Worm (Caenorhabditis elegans) whole organism, young adult: ENCODE results near the gene bris-1.

ENCODE experiments used
- B0035.1 ChIP-seq: sonication (generic microtip); optimal IDR thresholded peaks from 2 replicates; lab custom pipeline; 2016; ENCODE audit warnings: missing genetic modification characterization, mild to moderate bottlenecking, missing compliant biosample characterization, missing genotype, missing genetic modification reagents
- F23B12.7 ChIP-seq: sonication (generic microtip); optimal IDR thresholded peaks from 2 replicates; lab custom pipeline; 2017; ENCODE audit warnings: missing genetic modification characterization, mild to moderate bottlenecking, missing compliant biosample characterization, antibody characterized with exemption, moderate library complexity; ENCODE audit not compliant: insufficient read depth
- F33H1.4 ChIP-seq: fragments of 200-800 bp; sonication (Bioruptor generic); IDR thresholded peaks from 2 replicates; pipeline ENCODE4 v1.3.6; 2022; ENCODE audit warnings: missing genetic modification reagents, missing genetic modification characterization, missing compliant biosample characterization
- K12H6.12 ChIP-seq: fragments of 200-800 bp; sonication (Bioruptor generic); optimal IDR thresholded peaks from 2 replicates; lab custom pipeline; 2018; ENCODE audit warnings: mild to moderate bottlenecking, missing genetic modification characterization, missing compliant biosample characterization
- Y56A3A.18 ChIP-seq: fragments of 200-800 bp; sonication (Bioruptor generic); IDR thresholded peaks from 2 replicates; pipeline ENCODE4 v1.3.6; 2022; ENCODE audit warnings: missing genetic modification reagents, missing genetic modification characterization, missing compliant biosample characterization
- attf-5 ChIP-seq: fragments of 200-800 bp; sonication (Bioruptor generic); optimal IDR thresholded peaks from 2 replicates; lab custom pipeline; 2018; ENCODE audit warnings: mild to moderate bottlenecking, missing genetic modification characterization, missing compliant biosample characterization
- bed-1 ChIP-seq: fragments of 200-800 bp; sonication (Bioruptor generic); IDR thresholded peaks from 2 replicates; pipeline ENCODE4 v1.3.6; 2022; ENCODE audit warnings: missing genetic modification reagents, missing genetic modification characterization, missing compliant biosample characterization
- cebp-1 ChIP-seq, 2 experiments: fragments of 200-800 bp in 1 of 2; sonication (Bioruptor generic) in 1 of 2; sonication (generic microtip) in 1 of 2; IDR thresholded peaks in 1 of 2; optimal IDR thresholded peaks in 1 of 2; 2 replicates each; pipeline versions ENCODE4 v1.3.6 to Lab custom; 2017 to 2022; ENCODE audit warnings: missing compliant biosample characterization in 2 of 2, missing genetic modification characterization in 2 of 2, mild to moderate bottlenecking in 1 of 2, missing genetic modification reagents in 1 of 2, moderate library complexity in 1 of 2
- ceh-100 ChIP-seq: fragments of 200-800 bp; sonication (Bioruptor generic); IDR thresholded peaks from 2 replicates; pipeline ENCODE4 v1.3.6; 2022; ENCODE audit warnings: missing genetic modification reagents, missing genetic modification characterization, missing compliant biosample characterization
- ceh-27 ChIP-seq: fragments of 200-800 bp; sonication (Bioruptor generic); optimal IDR thresholded peaks from 2 replicates; lab custom pipeline; 2018; ENCODE audit warnings: mild to moderate bottlenecking, missing genetic modification characterization, moderate library complexity, missing compliant biosample characterization
- ceh-58 ChIP-seq: fragments of 200-800 bp; sonication (Bioruptor generic); IDR thresholded peaks from 2 replicates; pipeline ENCODE4 v1.3.6; 2022; ENCODE audit warnings: missing genetic modification characterization, missing compliant biosample characterization
- dox-1 ChIP-seq: fragments of 200-800 bp; sonication (Bioruptor generic); IDR thresholded peaks from 2 replicates; pipeline ENCODE4 v1.3.6; 2022; ENCODE audit warnings: missing genetic modification reagents, missing genetic modification characterization, missing compliant biosample characterization
- dpff-1 ChIP-seq: sonication (generic microtip); optimal IDR thresholded peaks from 2 replicates; lab custom pipeline; 2017; ENCODE audit warnings: mild to moderate bottlenecking, missing genetic modification characterization, missing compliant biosample characterization
- efl-1 ChIP-seq: fragments of 150-350 bp; optimal IDR thresholded peaks from 2 replicates; lab custom pipeline; 2014; ENCODE audit warnings: missing biosample characterization, missing genetic modification reagents, missing genetic modification characterization
- egrh-3 ChIP-seq: fragments of 200-800 bp; sonication (Bioruptor generic); IDR thresholded peaks from 2 replicates; pipeline ENCODE4 v1.3.6; 2022; ENCODE audit warnings: missing genetic modification reagents, missing genetic modification characterization, missing compliant biosample characterization
- gei-17 ChIP-seq: fragments of 200-800 bp; sonication (Bioruptor generic); optimal IDR thresholded peaks from 2 replicates; lab custom pipeline; 2018; ENCODE audit warnings: mild to moderate bottlenecking, missing genetic modification characterization, missing compliant biosample characterization
- let-607 ChIP-seq, 2 experiments: fragments of 200-800 bp in 1 of 2; sonication (Bioruptor generic) in 1 of 2; sonication (generic microtip) in 1 of 2; optimal IDR thresholded peaks; 2 replicates each; lab custom pipeline; 2016 to 2018; ENCODE audit warnings: mild to moderate bottlenecking in 2 of 2, missing compliant biosample characterization in 2 of 2, missing genetic modification characterization in 2 of 2, moderate library complexity in 2 of 2, missing genotype in 1 of 2
- lin-54 ChIP-seq: fragments of 200-800 bp; sonication (Bioruptor generic); optimal IDR thresholded peaks from 2 replicates; lab custom pipeline; 2018; ENCODE audit warnings: mild to moderate bottlenecking, missing genetic modification characterization, missing compliant biosample characterization
- lsl-1 ChIP-seq: fragments of 200-800 bp; sonication (Bioruptor generic); optimal IDR thresholded peaks from 2 replicates; lab custom pipeline; 2018; ENCODE audit warnings: mild to moderate bottlenecking, missing genetic modification characterization, moderate library complexity, missing compliant biosample characterization
- mcd-1 ChIP-seq: fragments of 200-800 bp; sonication (Bioruptor generic); IDR thresholded peaks from 2 replicates; pipeline ENCODE4 v1.3.6; 2022; ENCODE audit warnings: missing genetic modification reagents, missing genetic modification characterization, missing compliant biosample characterization
- nfya-1 ChIP-seq: sonication (generic microtip); optimal IDR thresholded peaks from 2 replicates; lab custom pipeline; 2017; ENCODE audit warnings: antibody characterized with exemption, missing compliant biosample characterization, missing genetic modification characterization, borderline replicate concordance; ENCODE audit not compliant: insufficient read depth
- nhr-80 ChIP-seq: sonication (generic microtip); optimal IDR thresholded peaks from 2 replicates; lab custom pipeline; 2016; ENCODE audit warnings: missing genetic modification characterization, missing compliant biosample characterization
- nhr-90 ChIP-seq: sonication (generic microtip); optimal IDR thresholded peaks from 2 replicates; lab custom pipeline; 2016; ENCODE audit warnings: missing genotype, mild to moderate bottlenecking, missing genetic modification characterization, missing compliant biosample characterization
- pbrm-1 ChIP-seq: fragments of 200-800 bp; sonication (Bioruptor generic); IDR thresholded peaks from 2 replicates; pipeline ENCODE4 v1.3.6; 2022; ENCODE audit warnings: missing genetic modification reagents, missing genetic modification characterization, missing compliant biosample characterization
- unc-130 ChIP-seq: sonication (generic microtip); optimal IDR thresholded peaks from 2 replicates; lab custom pipeline; 2016; ENCODE audit warnings: missing genetic modification reagents, missing genetic modification characterization, missing compliant biosample characterization
- zfh-2 ChIP-seq: fragments of 200-800 bp; sonication (Bioruptor generic); conservative IDR thresholded peaks from 2 replicates; pipeline ENCODE4 v1.3.6; 2022; ENCODE audit warnings: missing genetic modification reagents, missing genetic modification characterization, missing compliant biosample characterization
- ztf-3 ChIP-seq: fragments of 200-800 bp; sonication (Bioruptor generic); optimal IDR thresholded peaks from 2 replicates; lab custom pipeline; 2018; ENCODE audit warnings: mild to moderate bottlenecking, missing genetic modification characterization, missing compliant biosample characterization

The bris-1 gene

ce11 chrIV:3817253-3817652 is 1.9 kb downstream of the bris-1 start:
- TF ChIP-seq nhr-80 (tag; lab: Kevin White, UChicago) (peak; percentile 11), ztf-3 (no peak), lsl-1 (GFP tag; lab: Kevin White, UChicago) (no peak)

- TF ChIP-seq zfh-2 (no peak), lsl-1 (GFP tag; lab: Kevin White, UChicago) (no peak), efl-1 (GFP tag; lab: Kevin White, UChicago) (no peak), mcd-1 (GFP tag; lab: Robert Waterston, UW) (peak; percentile 57; the same call in 1 of the 2 replicates), ceh-100 (peak; percentile 66)
These were observed 3.9 kb downstream of the bris-1 start for ce11 chrIV:3815259-3815644.

ce11 chrIV:3814553-3815258 is 4.4 kb downstream of the bris-1 start:
- TF ChIP-seq let-607 (tag; optimal IDR thresholded peaks at IDR 0.05; lab: Kevin White, UChicago) (peak; percentile 42 to 62), zfh-2 (peak; percentile 68), lsl-1 (GFP tag; lab: Kevin White, UChicago) (no peak), dox-1 (GFP tag; lab: Robert Waterston, UW) (peak; percentile 48; the same call in 1 of the 2 replicates), nhr-90 (tag; lab: Kevin White, UChicago) (no peak), lin-54 (GFP tag; lab: Kevin White, UChicago) (peak; percentile 26), K12H6.12 (no peak), nhr-80 (tag; lab: Kevin White, UChicago) (peak; percentile 73), cebp-1 (GFP tag; IDR thresholded peaks at IDR 0.05; lab: Robert Waterston, UW) (no peak), cebp-1 (tag; optimal IDR thresholded peaks at IDR 0.05; lab: Kevin White, UChicago) (peak; percentile 29), ceh-27 (GFP tag; lab: Kevin White, UChicago) (no peak), B0035.1 (tag; lab: Kevin White, UChicago) (no peak), F33H1.4 (peak; percentile 29; the same call in 1 of the 2 replicates), bed-1 (GFP tag; lab: Robert Waterston, UW) (no peak), ztf-3 (no peak), Y56A3A.18 (GFP tag; lab: Robert Waterston, UW) (no peak), attf-5 (GFP tag; lab: Kevin White, UChicago) (peak; percentile 31), F23B12.7 (tag; lab: Kevin White, UChicago) (no peak), unc-130 (no peak)

ce11 chrIV:3812812-3813211 is 6.3 kb downstream of the bris-1 start:
- TF ChIP-seq zfh-2 = peak; percentile 77
- TF ChIP-seq egrh-3 = peak; percentile 44; the same call in 1 of the 2 replicates
- TF ChIP-seq pbrm-1 (GFP tag; lab: Robert Waterston, UW) = no peak

- TF ChIP-seq zfh-2 (0 out of 2 replicates have a peak, but pooled peaks have one; percentile 37), nfya-1 (tag; lab: Kevin White, UChicago) (no peak), dox-1 (GFP tag; lab: Robert Waterston, UW) (peak; percentile 33; the same call in 1 of the 2 replicates), gei-17 (GFP tag; lab: Kevin White, UChicago) (no peak), cebp-1 (GFP tag; IDR thresholded peaks at IDR 0.05; lab: Robert Waterston, UW) (no peak), cebp-1 (tag; optimal IDR thresholded peaks at IDR 0.05; lab: Kevin White, UChicago) (peak; percentile 14), K12H6.12 (no peak)
These were observed 11.6 kb downstream of the bris-1 start for ce11 chrIV:3807545-3807944.

ce11 chrIV:3807092-3807491 is 12.0 kb downstream of the bris-1 start, which contains the start of gene M02B7.7:
Gene M02B7.7 (minus strand): TSS chrIV:3807192.
- TF ChIP-seq ceh-58 (GFP tag; lab: Robert Waterston, UW) (no peak), dpff-1 (tag; lab: Kevin White, UChicago) (no peak), ceh-27 (GFP tag; lab: Kevin White, UChicago) (no peak)
